Worm (Caenorhabditis elegans): Measurements from ENCODE around the gene T25D10.1.

T25D10.1 gene

ce11 chrII:6401649-6402048 lies 1.6 kb upstream of the T25D10.1 start, which contains the start of gene btb-2:
TSS of gene btb-2 (plus strand) at chrII:6401949.
- TF ChIP-seq ceh-2 (tag; optimal IDR thresholded peaks at IDR 0.05) (no peak), ceh-14 (tag; optimal IDR thresholded peaks at IDR 0.05) (no peak), pros-1 (tag; optimal IDR thresholded peaks at IDR 0.05) (no peak)

- TF ChIP-seq odd-2 (tag; optimal IDR thresholded peaks at IDR 0.05) (no peak), unc-55 (GFP tag; optimal IDR thresholded peaks at IDR 0.05) (no peak), ceh-19 (GFP tag; optimal IDR thresholded peaks at IDR 0.05) (no peak), hlh-13 (GFP tag; optimal IDR thresholded peaks at IDR 0.05) (no peak), ttx-3 (tag; optimal IDR thresholded peaks at IDR 0.05) (no peak), nhr-232 (tag; optimal IDR thresholded peaks at IDR 0.05) (no peak)
Measured at ce11 chrII:6407279-6407678, 4.1 kb downstream of the T25D10.1 start, which contains the start of gene spp-11. TSS of gene spp-11 (minus strand) at chrII:6407379.

- peak; percentile 35 for TF ChIP-seq rnt-1 (tag; optimal IDR thresholded peaks at IDR 0.05)
- TF ChIP-seq madf-2 (tag; optimal IDR thresholded peaks at IDR 0.05) = no peak
- TF ChIP-seq pax-1 (tag; optimal IDR thresholded peaks at IDR 0.05) = no peak
- TF ChIP-seq ceh-31 (tag; optimal IDR thresholded peaks at IDR 0.05) = peak; percentile 60
- TF ChIP-seq fkh-10 (GFP tag; optimal IDR thresholded peaks at IDR 0.05) = no peak
- no peak for TF ChIP-seq ceh-14 (tag; optimal IDR thresholded peaks at IDR 0.05)
- no peak for TF ChIP-seq hlh-30 (tag; optimal IDR thresholded peaks at IDR 0.05; ENCODE audit: insufficient read depth)
Measured at ce11 chrII:6409098-6409497, 5.9 kb downstream of the T25D10.1 start.

- TF ChIP-seq ttx-3 (tag; optimal IDR thresholded peaks at IDR 0.05) (no peak), ceh-34 (tag; optimal IDR thresholded peaks at IDR 0.05) (no peak), tbx-7 (tag; optimal IDR thresholded peaks at IDR 0.05) (no peak), ceh-30 (tag; optimal IDR thresholded peaks at IDR 0.05) (no peak), unc-86 (tag; optimal IDR thresholded peaks at IDR 0.05) (no peak), hlh-6 (tag; optimal IDR thresholded peaks at IDR 0.05) (no peak), ceh-2 (tag; optimal IDR thresholded peaks at IDR 0.05) (no peak), lim-6 (tag; optimal IDR thresholded peaks at IDR 0.05) (no peak), C08G9.2 (tag; optimal IDR thresholded peaks at IDR 0.05) (no peak), elt-4 (tag; optimal IDR thresholded peaks at IDR 0.05) (no peak)
Measured at ce11 chrII:6410181-6410580, 7.0 kb downstream of the T25D10.1 start, which contains the start of gene T25D10.4. TSS of gene T25D10.4 (minus strand) at chrII:6410281.

ce11 chrII:6411660-6412451 lies 8.7 kb downstream of the T25D10.1 start:
- no peak for TF ChIP-seq elt-4 (tag; optimal IDR thresholded peaks at IDR 0.05)
- no peak for TF ChIP-seq ama-1 (optimal IDR thresholded peaks at IDR 0.05)
- TF ChIP-seq ceh-34 (tag; optimal IDR thresholded peaks at IDR 0.05) = no peak
- TF ChIP-seq nhr-11 (tag; optimal IDR thresholded peaks at IDR 0.05) = no peak
- no peak for TF ChIP-seq rnt-1 (tag; optimal IDR thresholded peaks at IDR 0.05)
- TF ChIP-seq sdc-2 (tag; optimal IDR thresholded peaks at IDR 0.05) = peak; percentile 13
- TF ChIP-seq unc-42 (tag; optimal IDR thresholded peaks at IDR 0.05) = peak; percentile 55
- no peak for TF ChIP-seq F13H6.1 (tag; optimal IDR thresholded peaks at IDR 0.05)
- peak; percentile 14 for TF ChIP-seq ref-2 (tag; optimal IDR thresholded peaks at IDR 0.05)
- no peak for TF ChIP-seq C38D4.7 (GFP tag; optimal IDR thresholded peaks at IDR 0.05)
- TF ChIP-seq che-1 (tag; optimal IDR thresholded peaks at IDR 0.05) = no peak
- TF ChIP-seq ceh-31 (tag; optimal IDR thresholded peaks at IDR 0.05) = peak; percentile 83
- no peak for TF ChIP-seq fax-1 (tag; optimal IDR thresholded peaks at IDR 0.05)
- no peak for TF ChIP-seq lim-6 (tag; optimal IDR thresholded peaks at IDR 0.05)
- peak; percentile 20 for TF ChIP-seq ceh-2 (tag; optimal IDR thresholded peaks at IDR 0.05)
- TF ChIP-seq fkh-6 (tag; optimal IDR thresholded peaks at IDR 0.05) = peak; percentile 4
- TF ChIP-seq pag-3 (tag; optimal IDR thresholded peaks at IDR 0.05; ENCODE audit: borderline replicate concordance) = no peak
- peak; percentile 48 for TF ChIP-seq tbx-2 (tag; optimal IDR thresholded peaks at IDR 0.05)
- TF ChIP-seq fkh-10 (GFP tag; optimal IDR thresholded peaks at IDR 0.05) = no peak
- TF ChIP-seq ceh-18 (tag; optimal IDR thresholded peaks at IDR 0.05) = peak; percentile 9
- TF ChIP-seq C08G9.2 (tag; optimal IDR thresholded peaks at IDR 0.05) = no peak
